Fruit fly (Drosophila melanogaster) whole organism, embryonic: ENCODE results near the gene Cpr30B.

ENCODE experiments used
- Abd-B ChIP-seq: fragments of 200-800 bp; sonication (Bioruptor generic); optimal IDR thresholded peaks from 2 replicates; lab custom pipeline; 2018; ENCODE audit warnings: missing biosample characterization, mild to moderate bottlenecking, missing genetic modification characterization, moderate library complexity
- Aef1 ChIP-seq: fragments of 200-800 bp; sonication (Bioruptor generic); IDR thresholded peaks from 3 replicates; pipeline ENCODE4 v1.3.6; 2022; ENCODE audit warnings: missing biosample characterization, missing genetic modification characterization
- CG10209 ChIP-seq: fragments of 200-800 bp; sonication (Bioruptor generic); optimal IDR thresholded peaks from 3 replicates; lab custom pipeline; 2017; ENCODE audit warnings: missing biosample characterization, mild to moderate bottlenecking, missing genetic modification characterization, missing genetic modification reagents
- CG10431 ChIP-seq: fragments of 200-800 bp; sonication (Bioruptor generic); optimal IDR thresholded peaks from 3 replicates; lab custom pipeline; 2018; ENCODE audit warnings: missing biosample characterization, mild to moderate bottlenecking, missing genetic modification characterization
- CG10979 ChIP-seq: fragments of 200-800 bp; sonication (Bioruptor generic); optimal IDR thresholded peaks from 2 replicates; lab custom pipeline; 2018; ENCODE audit warnings: missing biosample characterization, mild to moderate bottlenecking, missing genetic modification characterization, moderate library complexity
- CG11560 ChIP-seq: fragments of 200-800 bp; sonication (Bioruptor generic); IDR thresholded peaks from 3 replicates; pipeline ENCODE4 v1.3.6; 2022; ENCODE audit warnings: missing biosample characterization, missing genetic modification characterization
- CG12236 ChIP-seq: fragments of 200-800 bp; sonication (Bioruptor generic); optimal IDR thresholded peaks from 2 replicates; lab custom pipeline; 2016; ENCODE audit warnings: missing biosample characterization, missing genetic modification characterization
- CG13424 ChIP-seq: fragments of 200-800 bp; sonication (Bioruptor generic); optimal IDR thresholded peaks from 2 replicates; lab custom pipeline; 2019; ENCODE audit warnings: missing biosample characterization, mild to moderate bottlenecking, missing genetic modification characterization, moderate library complexity
- CG14014 ChIP-seq: fragments of 200-800 bp; sonication (Bioruptor generic); IDR thresholded peaks from 2 replicates; pipeline ENCODE4 v1.3.6; 2022; ENCODE audit warnings: missing biosample characterization, missing genetic modification characterization
- CG15011 ChIP-seq: fragments of 200-800 bp; sonication (Bioruptor generic); optimal IDR thresholded peaks from 3 replicates; lab custom pipeline; 2018; ENCODE audit warnings: missing biosample characterization, mild to moderate bottlenecking, missing genetic modification characterization
- CG18262 ChIP-seq: fragments of 200-800 bp; optimal IDR thresholded peaks from 3 replicates; lab custom pipeline; 2019; ENCODE audit warnings: missing biosample characterization, mild to moderate bottlenecking, missing genetic modification characterization, moderate library complexity
- CG31441 ChIP-seq: fragments of 200-800 bp; sonication (Bioruptor generic); IDR thresholded peaks from 2 replicates; pipeline ENCODE4 v1.3.6; 2022; ENCODE audit warnings: missing biosample characterization, missing genetic modification characterization
- CG33557 ChIP-seq: fragments of 200-800 bp; sonication (Bioruptor generic); optimal IDR thresholded peaks from 2 replicates; lab custom pipeline; 2019; ENCODE audit warnings: missing biosample characterization, mild to moderate bottlenecking, missing genetic modification characterization, moderate library complexity
- CG3847 ChIP-seq: fragments of 200-800 bp; sonication (Bioruptor generic); IDR thresholded peaks from 2 replicates; pipeline ENCODE4 v1.3.6; 2022; ENCODE audit warnings: missing biosample characterization, missing genetic modification characterization
- CG4404 ChIP-seq: fragments of 200-800 bp; sonication (Bioruptor generic); IDR thresholded peaks from 2 replicates; pipeline ENCODE4 v1.3.6; 2022; ENCODE audit warnings: missing biosample characterization, missing genetic modification characterization
- CG6689 ChIP-seq: fragments of 200-800 bp; sonication (Bioruptor generic); IDR thresholded peaks from 2 replicates; pipeline ENCODE4 v1.3.6; 2022; ENCODE audit warnings: missing biosample characterization, missing genetic modification characterization
- CG7357 ChIP-seq: fragments of 200-800 bp; sonication (Bioruptor generic); IDR thresholded peaks from 3 replicates; pipeline ENCODE4 v1.3.6; 2022; ENCODE audit warnings: missing biosample characterization, missing genetic modification characterization
- CG8089 ChIP-seq: fragments of 200-800 bp; sonication (Bioruptor generic); optimal IDR thresholded peaks from 3 replicates; lab custom pipeline; 2016; ENCODE audit warnings: missing biosample characterization, missing genetic modification characterization
- CG8388 ChIP-seq: fragments of 200-800 bp; sonication (Bioruptor generic); optimal IDR thresholded peaks from 2 replicates; lab custom pipeline; 2019; ENCODE audit warnings: missing biosample characterization, mild to moderate bottlenecking, missing genetic modification characterization, moderate library complexity
- CG9609 ChIP-seq: fragments of 200-800 bp; sonication (Bioruptor generic); optimal IDR thresholded peaks from 3 replicates; lab custom pipeline; 2016; ENCODE audit warnings: missing biosample characterization, missing genetic modification characterization
- CG9876 ChIP-seq: fragments of 200-800 bp; sonication (Bioruptor generic); optimal IDR thresholded peaks from 2 replicates; lab custom pipeline; 2016; ENCODE audit warnings: missing biosample characterization, missing genetic modification characterization
- CHES-1-like ChIP-seq: fragments of 200-800 bp; sonication (Bioruptor generic); optimal IDR thresholded peaks from 2 replicates; lab custom pipeline; 2016; ENCODE audit warnings: missing biosample characterization, missing genetic modification characterization
- CkIIα-i1 ChIP-seq: fragments of 200-800 bp; sonication (Bioruptor generic); IDR thresholded peaks from 2 replicates; pipeline ENCODE4 v1.3.6; 2022; ENCODE audit warnings: missing biosample characterization, missing genetic modification characterization
- D19B ChIP-seq: fragments of 200-800 bp; sonication (Bioruptor generic); optimal IDR thresholded peaks from 2 replicates; lab custom pipeline; 2017; ENCODE audit warnings: missing biosample characterization, mild to moderate bottlenecking, missing genetic modification characterization
- Dp ChIP-seq: fragments of 200-800 bp; sonication (Bioruptor generic); optimal IDR thresholded peaks from 2 replicates; lab custom pipeline; 2018; ENCODE audit warnings: missing biosample characterization, mild to moderate bottlenecking, missing genetic modification characterization, moderate library complexity
- HLH54F ChIP-seq: fragments of 200-800 bp; sonication (Bioruptor generic); optimal IDR thresholded peaks from 3 replicates; lab custom pipeline; 2016; ENCODE audit warnings: missing biosample characterization, missing genetic modification characterization
- Hey ChIP-seq: fragments of 200-800 bp; sonication (Bioruptor generic); optimal IDR thresholded peaks from 3 replicates; lab custom pipeline; 2018; ENCODE audit warnings: missing biosample characterization, mild to moderate bottlenecking, missing genetic modification characterization
- Hmx ChIP-seq: fragments of 200-800 bp; sonication (Bioruptor generic); optimal IDR thresholded peaks from 2 replicates; lab custom pipeline; 2016; ENCODE audit warnings: missing biosample characterization, missing genetic modification characterization
- Hr39 ChIP-seq: fragments of >200 bp; optimal IDR thresholded peaks from 2 replicates; lab custom pipeline; 2017
- Hr51 ChIP-seq, 2 experiments: fragments of 200-800 bp; sonication (Bioruptor generic); optimal IDR thresholded peaks; 2 replicates in 1 of 2; 3 replicates in 1 of 2; lab custom pipeline; 2016 to 2018; ENCODE audit warnings: missing biosample characterization in 2 of 2, missing genetic modification characterization in 2 of 2, mild to moderate bottlenecking in 1 of 2, moderate library complexity in 1 of 2
- Jarid2 ChIP-seq: fragments of 200-800 bp; sonication (Bioruptor generic); optimal IDR thresholded peaks from 3 replicates; lab custom pipeline; 2017; ENCODE audit warnings: mild to moderate bottlenecking, missing biosample characterization, missing genetic modification reagents, missing genetic modification characterization
- MESR4 ChIP-seq: fragments of 200-800 bp; sonication (Bioruptor generic); optimal IDR thresholded peaks from 2 replicates; lab custom pipeline; 2018; ENCODE audit warnings: missing biosample characterization, mild to moderate bottlenecking, missing genetic modification characterization, moderate library complexity
- Mad ChIP-seq: fragments of 200-800 bp; sonication (Bioruptor generic); optimal IDR thresholded peaks from 2 replicates; lab custom pipeline; 2016; ENCODE audit warnings: missing biosample characterization, missing genetic modification characterization
- Side ChIP-seq: fragments of 200-800 bp; sonication (Bioruptor generic); optimal IDR thresholded peaks from 2 replicates; lab custom pipeline; 2016; ENCODE audit warnings: missing biosample characterization, missing genetic modification characterization
- Sox102F ChIP-seq: fragments of 200-800 bp; sonication (Bioruptor generic); optimal IDR thresholded peaks from 2 replicates; lab custom pipeline; 2018; ENCODE audit warnings: missing biosample characterization, mild to moderate bottlenecking, missing genetic modification characterization, moderate library complexity
- aop ChIP-seq: fragments of 200-800 bp; sonication (Bioruptor generic); IDR thresholded peaks from 2 replicates; pipeline ENCODE4 v1.3.6; 2022; ENCODE audit warnings: missing biosample characterization, missing genetic modification characterization
- bcd ChIP-seq: fragments of 200-800 bp; sonication (Bioruptor generic); optimal IDR thresholded peaks from 2 replicates; lab custom pipeline; 2017; ENCODE audit warnings: missing biosample characterization, mild to moderate bottlenecking, missing genetic modification characterization
- cad ChIP-seq: fragments of >200 bp; optimal IDR thresholded peaks from 2 replicates; lab custom pipeline; 2017; ENCODE audit warnings: missing biosample characterization, missing genetic modification characterization
- crc ChIP-seq: fragments of 200-800 bp; sonication (Bioruptor generic); optimal IDR thresholded peaks from 2 replicates; lab custom pipeline; 2016; ENCODE audit warnings: missing biosample characterization, missing genetic modification characterization
- disco-r ChIP-seq: fragments of 200-800 bp; sonication (Bioruptor generic); optimal IDR thresholded peaks from 2 replicates; lab custom pipeline; 2016; ENCODE audit warnings: missing biosample characterization, missing genetic modification characterization
- eve ChIP-seq, 2 experiments: fragments of >200 bp; optimal IDR thresholded peaks; 2 replicates each; lab custom pipeline; 2017; ENCODE audit warnings: missing biosample characterization in 2 of 2, missing genetic modification characterization in 2 of 2
- fru ChIP-seq: fragments of >200 bp; optimal IDR thresholded peaks from 2 replicates; lab custom pipeline; 2017
- grn ChIP-seq: fragments of 200-800 bp; sonication (Bioruptor generic); optimal IDR thresholded peaks from 3 replicates; lab custom pipeline; 2017; ENCODE audit warnings: missing biosample characterization, missing genetic modification characterization
- gt ChIP-seq: fragments of 200-800 bp; sonication (Bioruptor generic); IDR thresholded peaks from 2 replicates; pipeline ENCODE4 v1.3.6; 2022; ENCODE audit warnings: missing biosample characterization, missing genetic modification characterization
- hbn ChIP-seq: fragments of 200-800 bp; sonication (Bioruptor generic); IDR thresholded peaks from 2 replicates; pipeline ENCODE4 v1.3.6; 2022; ENCODE audit warnings: missing biosample characterization, missing genetic modification characterization; ENCODE audit not compliant: partially characterized antibody
- mam ChIP-seq: fragments of 200-800 bp; sonication (Bioruptor generic); optimal IDR thresholded peaks from 3 replicates; lab custom pipeline; 2016; ENCODE audit warnings: missing biosample characterization, missing genetic modification characterization
- nerfin-2 ChIP-seq: fragments of 200-800 bp; sonication (Bioruptor generic); IDR thresholded peaks from 2 replicates; pipeline ENCODE4 v1.3.6; 2022; ENCODE audit warnings: missing biosample characterization, missing genetic modification characterization; ENCODE audit not compliant: partially characterized antibody
- pan ChIP-seq, 4 experiments: fragments of >200 bp in 3 of 4; fragments of 200-800 bp in 1 of 4; sonication (Bioruptor generic) in 1 of 4; optimal IDR thresholded peaks in 3 of 4; IDR thresholded peaks in 1 of 4; 2 replicates each; pipeline versions ENCODE4 v1.3.6 to Lab custom; 2017 to 2022; ENCODE audit warnings: missing biosample characterization in 2 of 4, missing genetic modification characterization in 2 of 4, mixed read lengths in 1 of 4
- psq ChIP-seq: fragments of 200-800 bp; sonication (Bioruptor generic); optimal IDR thresholded peaks from 2 replicates; lab custom pipeline; 2017; ENCODE audit warnings: missing biosample characterization, missing genetic modification characterization
- row ChIP-seq: fragments of 200-800 bp; sonication (Bioruptor generic); IDR thresholded peaks from 3 replicates; pipeline ENCODE4 v1.3.6; 2022; ENCODE audit warnings: missing biosample characterization, missing genetic modification characterization
- shn ChIP-seq: fragments of 200-800 bp; sonication (Bioruptor generic); optimal IDR thresholded peaks from 3 replicates; lab custom pipeline; 2016; ENCODE audit warnings: missing biosample characterization, missing genetic modification characterization

The Cpr30B gene

DNA sequence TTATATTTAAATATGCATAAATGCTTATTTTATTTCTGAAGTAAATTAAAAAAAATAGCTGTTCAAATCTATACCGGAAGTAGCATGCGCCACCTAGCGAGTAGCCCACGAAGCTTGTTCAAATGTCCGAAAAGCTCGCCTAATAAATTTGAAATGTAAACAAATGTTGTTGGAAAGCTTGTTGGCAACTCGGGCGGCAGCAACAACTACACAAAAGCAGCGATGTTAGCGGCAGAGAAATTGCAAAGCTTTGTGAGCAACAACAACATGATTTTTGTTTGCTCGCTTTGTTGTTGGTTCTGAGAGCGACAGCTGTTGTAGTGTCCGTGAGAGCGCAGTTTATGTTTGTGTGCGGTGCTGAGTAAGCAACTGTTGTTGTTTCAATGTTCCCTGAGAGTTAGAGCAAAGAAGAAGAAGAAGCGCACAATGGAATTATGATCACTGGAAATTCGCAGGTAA is 24.7 kb downstream of the Cpr30B start (continued):
- TF ChIP-seq pan (optimal IDR thresholded peaks at IDR 0.05; lab: Kevin White, UChicago) (no peak), pan (GFP tag; optimal IDR thresholded peaks at IDR 0.05 in 1 of 2, IDR thresholded peaks at IDR 0.05 in 1 of 2) (peak in 1 of 2 experiments; percentile 96), Abd-B (GFP tag; lab: Kevin White, UChicago) (peak; percentile 78), mam (GFP tag; lab: Kevin White, UChicago) (peak; percentile 85), Hmx (GFP tag; lab: Kevin White, UChicago) (peak; percentile 42), eve (GFP tag; optimal IDR thresholded peaks at IDR 0.05; lab: Kevin White, UChicago) (peak in 1 of 2 experiments; percentile 72), Hey (tag; lab: Kevin White, UChicago) (peak; percentile 97), CG18262 (tag; lab: Kevin White, UChicago) (peak; percentile 91), CG10431 (GFP tag; lab: Kevin White, UChicago) (peak; percentile 99), CG6689 (GFP tag; lab: Robert Waterston, UW) (peak; percentile 87), CG10979 (peak; percentile 91), Dp (peak; percentile 70), MESR4 (GFP tag; lab: Kevin White, UChicago) (peak; percentile 89), hbn (peak; percentile 38), grn (GFP tag; lab: Kevin White, UChicago) (peak; percentile 93), shn (GFP tag; lab: Kevin White, UChicago) (peak; percentile 91), CG14014 (peak; percentile 96), aop (GFP tag; lab: Robert Waterston, UW) (peak; percentile 78), CG13424 (peak; percentile 89), Aef1 (GFP tag; lab: Robert Waterston, UW) (peak; percentile 94), Hr39 (lab: Kevin White, UChicago) (no peak), nerfin-2 (no peak), CG33557 (GFP tag; lab: Kevin White, UChicago) (peak; percentile 81), row (GFP tag; lab: Robert Waterston, UW) (peak; percentile 64), fru (lab: Kevin White, UChicago) (no peak), disco-r (GFP tag; lab: Kevin White, UChicago) (peak; percentile 97), CG4404 (GFP tag; lab: Robert Waterston, UW) (no peak), crc (GFP tag; lab: Kevin White, UChicago) (peak; percentile 96), CG9876 (peak; percentile 90), CG7357 (peak; percentile 67), Mad (GFP tag; lab: Kevin White, UChicago) (peak; percentile 96), CG3847 (peak; percentile 90), CG8388 (GFP tag; lab: Kevin White, UChicago) (peak; percentile 96), D19B (peak; percentile 94), psq (peak; percentile 89), Hr51 (GFP tag; optimal IDR thresholded peaks at IDR 0.05; lab: Kevin White, UChicago) (peak; percentile 92 to 97), HLH54F (GFP tag; lab: Kevin White, UChicago) (peak; percentile 82), CG12236 (GFP tag; lab: Kevin White, UChicago) (peak; percentile 95), gt (GFP tag; lab: Robert Waterston, UW) (peak; percentile 72), CG9609 (GFP tag; lab: Kevin White, UChicago) (peak; percentile 88), CkIIα-i1 (GFP tag; lab: Robert Waterston, UW) (peak; percentile 82; the same call in 1 of the 2 replicates), CG15011 (GFP tag; lab: Kevin White, UChicago) (peak; percentile 99), Sox102F (GFP tag; lab: Kevin White, UChicago) (peak; percentile 96), Jarid2 (GFP tag; lab: Kevin White, UChicago) (peak; percentile 96), CHES-1-like (GFP tag; lab: Kevin White, UChicago) (peak; percentile 97), CG8089 (GFP tag; lab: Kevin White, UChicago) (peak; percentile 94), bcd (peak; percentile 99), CG31441 (GFP tag; lab: Robert Waterston, UW) (peak; percentile 96), Side (GFP tag; lab: Kevin White, UChicago) (peak; percentile 97), CG11560 (tag; lab: Robert Waterston, UW) (peak; percentile 25; the same call in 1 of the 3 replicates), CG10209 (peak; percentile 98), cad (GFP tag; lab: Kevin White, UChicago) (no peak)
